Fruit fly (Drosophila melanogaster) whole organism, wandering third instar larva: ENCODE measurements around the gene Mbs.
A peak's percentile ranks its signal among the peaks of the same experiment; 100 is the strongest.

Experiments
- Abd-B ChIP-seq: fragments of >200 bp; optimal IDR thresholded peaks from 2 replicates; lab custom pipeline; 2017; ENCODE audit warnings: missing biosample characterization, missing genetic modification characterization
- Hr83 ChIP-seq: fragments of 200-300 bp; sonication (Bioruptor generic); optimal IDR thresholded peaks from 2 replicates; lab custom pipeline; 2016; ENCODE audit warnings: missing biosample characterization, mild to moderate bottlenecking, missing genetic modification characterization, moderate library complexity; ENCODE audit not compliant: poor library complexity, severe bottlenecking
- Jra ChIP-seq: sonication (Bioruptor generic); optimal IDR thresholded peaks from 2 replicates; lab custom pipeline; 2016; ENCODE audit warnings: missing biosample characterization, missing genetic modification characterization
- Myc ChIP-seq: fragments of >200 bp; optimal IDR thresholded peaks from 2 replicates; lab custom pipeline; 2017
- N ChIP-seq: fragments of >200 bp; optimal IDR thresholded peaks from 2 replicates; lab custom pipeline; 2018; ENCODE audit warnings: missing biosample characterization, missing external identifiers, missing genetic modification characterization
- OdsH ChIP-seq: fragments of 200-800 bp; sonication (Bioruptor generic); optimal IDR thresholded peaks from 2 replicates; lab custom pipeline; 2016; ENCODE audit warnings: missing biosample characterization, mild to moderate bottlenecking, missing genetic modification characterization
- Rel ChIP-seq, 2 experiments: fragments of 200-800 bp; sonication (Bioruptor generic) in 1 of 2; optimal IDR thresholded peaks; 2 replicates in 1 of 2; 3 replicates in 1 of 2; lab custom pipeline; 2016 to 2019; ENCODE audit warnings: mild to moderate bottlenecking in 2 of 2, missing biosample characterization in 2 of 2, missing genetic modification characterization in 2 of 2, moderate library complexity in 1 of 2
- br ChIP-seq: fragments of 200-800 bp; sonication (Bioruptor generic); optimal IDR thresholded peaks from 2 replicates; lab custom pipeline; 2016; ENCODE audit warnings: missing biosample characterization, missing genetic modification characterization
- psq ChIP-seq: fragments of 200-800 bp; sonication (Bioruptor generic); optimal IDR thresholded peaks from 3 replicates; lab custom pipeline; 2017; ENCODE audit warnings: missing biosample characterization, mild to moderate bottlenecking, missing genetic modification characterization, moderate library complexity
- sv ChIP-seq: fragments of 200-800 bp; sonication (Bioruptor generic); optimal IDR thresholded peaks from 3 replicates; lab custom pipeline; 2016; ENCODE audit warnings: missing biosample characterization, missing genetic modification characterization
- tai ChIP-seq: sonication (Bioruptor generic); optimal IDR thresholded peaks from 2 replicates; lab custom pipeline; 2016; ENCODE audit warnings: missing biosample characterization, missing genetic modification characterization
- usp ChIP-seq: fragments of >200 bp; optimal IDR thresholded peaks from 2 replicates; lab custom pipeline; 2017; ENCODE audit warnings: missing biosample characterization, missing genetic modification characterization

DNA sequence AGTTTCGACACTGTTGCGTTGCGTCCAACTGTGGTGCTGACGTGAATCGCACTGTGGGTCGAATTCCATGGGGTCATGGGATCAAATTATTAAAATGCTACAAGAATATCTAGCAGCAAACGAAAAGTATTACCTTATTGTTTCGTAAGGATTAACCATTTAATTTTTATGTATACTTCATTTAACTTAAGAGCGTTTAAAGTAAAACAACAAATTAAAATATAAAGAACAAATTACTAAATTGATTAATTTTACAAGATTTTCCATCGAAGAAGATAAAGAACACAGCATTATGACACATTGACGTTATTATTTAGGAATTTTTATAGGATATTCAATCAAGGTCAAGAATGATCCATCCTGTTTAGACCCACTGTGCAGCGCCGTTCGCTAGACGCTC, 2.3 kb downstream of the Mbs start:
- TF ChIP-seq Rel (GFP tag; optimal IDR thresholded peaks at IDR 0.05; lab: Kevin White, UChicago): no peak
- TF ChIP-seq Rel (tag; optimal IDR thresholded peaks at IDR 0.05; lab: Kevin White, UChicago): no peak
- TF ChIP-seq br: no peak
- TF ChIP-seq Hr83 (GFP tag; lab: Kevin White, UChicago): no peak
- TF ChIP-seq tai (GFP tag; lab: Kevin White, UChicago): no peak
- no peak for TF ChIP-seq Myc (lab: Kevin White, UChicago)
- TF ChIP-seq usp (GFP tag; lab: Kevin White, UChicago): no peak
- TF ChIP-seq OdsH (GFP tag; lab: Kevin White, UChicago): no peak
- TF ChIP-seq N (GFP tag; lab: Kevin White, UChicago): no peak
- peak; percentile 2 for TF ChIP-seq sv (GFP tag; lab: Kevin White, UChicago)
- TF ChIP-seq Jra (GFP tag; lab: Kevin White, UChicago): no peak
- TF ChIP-seq psq (GFP tag; lab: Kevin White, UChicago): no peak
- TF ChIP-seq Abd-B (GFP tag; lab: Kevin White, UChicago): no peak
